Worm (Caenorhabditis elegans) whole organism, late embryonic: ENCODE results near the gene Y49F6B.9.

Source experiments
- K09A11.1 ChIP-seq: sonication (generic microtip); optimal IDR thresholded peaks from 2 replicates; lab custom pipeline; 2017; ENCODE audit warnings: antibody characterized with exemption, mild to moderate bottlenecking, missing genetic modification characterization, missing compliant biosample characterization; ENCODE audit not compliant: insufficient read depth
- ceh-45 ChIP-seq: fragments of 200-800 bp; sonication (Bioruptor generic); IDR thresholded peaks from 2 replicates; pipeline ENCODE4 v1.3.6; 2022; ENCODE audit warnings: missing genetic modification reagents, missing genetic modification characterization, missing compliant biosample characterization
- dmd-4 ChIP-seq: sonication (generic microtip); optimal IDR thresholded peaks from 2 replicates; lab custom pipeline; 2016; ENCODE audit warnings: borderline replicate concordance, missing genetic modification characterization, missing compliant biosample characterization
- dve-1 ChIP-seq: sonication (generic microtip); optimal IDR thresholded peaks from 2 replicates; lab custom pipeline; 2017; ENCODE audit warnings: antibody characterized with exemption, mild to moderate bottlenecking, missing genetic modification characterization, missing compliant biosample characterization
- fax-1 ChIP-seq: sonication (generic microtip); optimal IDR thresholded peaks from 2 replicates; lab custom pipeline; 2016; ENCODE audit warnings: missing genotype, missing genetic modification characterization, missing compliant biosample characterization
- fkh-10 ChIP-seq: fragments of 150-350 bp; optimal IDR thresholded peaks from 2 replicates; lab custom pipeline; 2014; ENCODE audit warnings: missing biosample characterization, missing genetic modification reagents, missing genetic modification characterization
- hlh-15 ChIP-seq: sonication (generic microtip); optimal IDR thresholded peaks from 2 replicates; lab custom pipeline; 2016; ENCODE audit warnings: missing genetic modification characterization, missing compliant biosample characterization
- nhr-11 ChIP-seq: fragments of 150-350 bp; optimal IDR thresholded peaks from 2 replicates; lab custom pipeline; 2014; ENCODE audit warnings: missing biosample characterization, missing genetic modification characterization
- pha-4 ChIP-seq: fragments of 150-350 bp; optimal IDR thresholded peaks from 2 replicates; lab custom pipeline; 2018; ENCODE audit warnings: missing biosample characterization, missing genetic modification reagents, missing genetic modification characterization

DNA sequence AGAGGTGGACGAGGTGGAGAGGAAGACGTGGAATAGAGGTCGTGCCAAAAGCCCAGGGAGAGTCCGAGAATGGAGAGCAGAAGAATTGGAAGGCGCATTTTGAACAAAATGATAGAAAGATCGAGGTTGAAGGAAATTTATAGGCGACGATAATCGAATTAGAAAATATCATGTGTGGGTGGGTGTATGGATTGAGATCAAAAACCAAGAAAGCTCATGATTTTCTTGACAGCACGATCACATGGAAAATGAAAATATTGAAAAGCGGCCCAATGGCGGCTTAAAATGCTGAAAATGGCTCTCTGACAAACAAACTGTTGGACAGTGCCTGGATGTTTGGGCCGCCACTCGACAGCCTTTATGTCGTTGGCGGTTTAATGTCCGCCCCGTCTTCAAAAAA lies 36.1 kb downstream of the Y49F6B.9 start, which contains the start of gene C16C8.9:
- TF ChIP-seq K09A11.1 (no peak), nhr-11 (tag; lab: Kevin White, UChicago) (no peak), ceh-45 (no peak), dve-1 (tag; lab: Kevin White, UChicago) (no peak), fkh-10 (GFP tag; lab: Kevin White, UChicago) (no peak), fax-1 (tag; lab: Kevin White, UChicago) (no peak), dmd-4 (no peak), hlh-15 (tag; lab: Kevin White, UChicago) (no peak), pha-4 (no peak)
